Fruit fly (Drosophila melanogaster): Measurements from ENCODE around the gene inaF-D.

inaF-D gene

dm6 chrX:11715263-11715659, 13.6 kb downstream of the inaF-D start, which contains the start of gene Amun (continued):
- TF ChIP-seq sens (GFP tag) (peak; percentile 80), Drgx (GFP tag; IDR thresholded peaks at IDR 0.05) (0 out of 2 replicates have a peak, but pooled peaks have one; percentile 9), CG17186 (GFP tag; optimal IDR thresholded peaks at IDR 0.05) (no peak), insv (GFP tag; optimal IDR thresholded peaks at IDR 0.05) (no peak), repo (GFP tag; optimal IDR thresholded peaks at IDR 0.05) (no peak), CG12744 (GFP tag; optimal IDR thresholded peaks at IDR 0.05) (peak; percentile 35), zen2 (GFP tag; IDR thresholded peaks at IDR 0.05; ENCODE audit: partially characterized antibody) (no peak), stwl (tag; optimal IDR thresholded peaks at IDR 0.05) (no peak), CG7271 (tag; optimal IDR thresholded peaks at IDR 0.05) (no peak), CG2129 (GFP tag; IDR thresholded peaks at IDR 0.05; ENCODE audit: partially characterized antibody) (no peak), CG12942 (GFP tag; optimal IDR thresholded peaks at IDR 0.05) (no peak), slbo (GFP tag; IDR thresholded peaks at IDR 0.05) (peak; percentile 81), maf-S (GFP tag; optimal IDR thresholded peaks at IDR 0.05) (no peak), Fer1 (GFP tag; optimal IDR thresholded peaks at IDR 0.05) (no peak), mld (GFP tag; IDR thresholded peaks at IDR 0.05; ENCODE audit: partially characterized antibody) (no peak), CG10321 (GFP tag; IDR thresholded peaks at IDR 0.05) (no peak), MBD-R2 (GFP tag; IDR thresholded peaks at IDR 0.05) (no peak), H15 (GFP tag; IDR thresholded peaks at IDR 0.05) (0 out of 3 replicates have a peak, but pooled peaks have one; percentile 36), CG8281 (tag; optimal IDR thresholded peaks at IDR 0.05) (no peak), vvl (GFP tag; IDR thresholded peaks at IDR 0.05) (peak; percentile 14; the same call in 1 of the 2 replicates), CG1647 (GFP tag; optimal IDR thresholded peaks at IDR 0.05) (no peak), Dbx (GFP tag; IDR thresholded peaks at IDR 0.05) (peak; percentile 7; the same call in 1 of the 3 replicates), lilli (GFP tag; optimal IDR thresholded peaks at IDR 0.05) (peak; percentile 51), CG2712 (tag; optimal IDR thresholded peaks at IDR 0.05) (peak; percentile 6), NC2β (GFP tag; optimal IDR thresholded peaks at IDR 0.05) (no peak), fd64A (GFP tag; optimal IDR thresholded peaks at IDR 0.05) (no peak), Rfx (GFP tag; IDR thresholded peaks at IDR 0.05) (peak; percentile 73), Atf6 (GFP tag; IDR thresholded peaks at IDR 0.05) (no peak), sr (GFP tag; IDR thresholded peaks at IDR 0.05) (no peak), sob (GFP tag; IDR thresholded peaks at IDR 0.05) (peak; percentile 28), grau (tag; optimal IDR thresholded peaks at IDR 0.05) (no peak), CG13287 (GFP tag; IDR thresholded peaks at IDR 0.05; ENCODE audit: partially characterized antibody) (no peak), sisA (GFP tag; IDR thresholded peaks at IDR 0.05) (peak; percentile 5; the same call in 1 of the 2 replicates), CG12236 (GFP tag; optimal IDR thresholded peaks at IDR 0.05) (no peak), CG12104 (GFP tag; optimal IDR thresholded peaks at IDR 0.05) (no peak), CG1603 (tag; optimal IDR thresholded peaks at IDR 0.05) (no peak), CG6854 (GFP tag; optimal IDR thresholded peaks at IDR 0.05) (no peak), CG7745 (tag; optimal IDR thresholded peaks at IDR 0.05) (no peak), CG6254 (GFP tag; optimal IDR thresholded peaks at IDR 0.05) (no peak), CrebB (tag; optimal IDR thresholded peaks at IDR 0.05) (no peak), CG13424 (tag; optimal IDR thresholded peaks at IDR 0.05) (no peak), CG3838 (GFP tag; optimal IDR thresholded peaks at IDR 0.05) (peak; percentile 9), Stat92E (GFP tag; optimal IDR thresholded peaks at IDR 0.05) (no peak), NfI (GFP tag; optimal IDR thresholded peaks at IDR 0.05) (peak; percentile 32), PHDP (tag; optimal IDR thresholded peaks at IDR 0.05) (no peak), btn (GFP tag; optimal IDR thresholded peaks at IDR 0.05) (no peak), CG10462 (GFP tag; optimal IDR thresholded peaks at IDR 0.05) (no peak), CG10274 (GFP tag; optimal IDR thresholded peaks at IDR 0.05) (no peak), en (GFP tag; optimal IDR thresholded peaks at IDR 0.05) (peak; percentile 26), CG18476 (GFP tag; optimal IDR thresholded peaks at IDR 0.05) (no peak), Mes4 (GFP tag; optimal IDR thresholded peaks at IDR 0.05) (no peak), CG31388 (GFP tag; optimal IDR thresholded peaks at IDR 0.05) (peak; percentile 18)

Measured in whole organism, embryonic.